Worm (Caenorhabditis elegans): Measurements from ENCODE around the gene K07F5.15.

K07F5.15 gene

DNA sequence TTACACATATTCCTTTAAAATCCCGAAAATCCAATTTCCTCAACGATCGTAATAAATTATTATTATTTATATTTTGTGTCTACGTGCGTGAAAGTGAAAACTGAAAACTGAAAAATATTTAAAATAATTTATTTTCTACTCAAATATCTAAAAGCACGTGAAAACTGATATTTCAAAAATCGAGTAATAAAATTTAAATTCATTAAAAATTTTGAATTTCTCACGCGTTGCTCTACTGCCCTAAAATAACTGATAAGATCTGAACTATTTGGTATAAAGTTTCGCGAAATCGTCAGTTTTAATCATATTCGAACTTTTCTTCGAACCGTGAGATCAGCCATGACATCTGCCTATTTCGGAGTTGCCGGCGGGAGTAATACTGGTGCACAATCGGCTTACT lies 12.6 kb upstream of the K07F5.15 start, which contains the start of gene ssq-1:
TSS of gene ssq-1 (plus strand) at position 301 of the 400 bp plus-strand sequence.
- TF ChIP-seq lsl-1 (GFP tag; optimal IDR thresholded peaks at IDR 0.05) (no peak), F57A8.1 (GFP tag; optimal IDR thresholded peaks at IDR 0.05) (no peak), athp-1 (tag; optimal IDR thresholded peaks at IDR 0.05) (no peak), him-1 (tag; optimal IDR thresholded peaks at IDR 0.05) (no peak), tlf-1 (GFP tag; optimal IDR thresholded peaks at IDR 0.05) (no peak), madf-10 (tag; optimal IDR thresholded peaks at IDR 0.05) (no peak), F10E7.11 (tag; optimal IDR thresholded peaks at IDR 0.05) (no peak), F52B5.7 (tag; optimal IDR thresholded peaks at IDR 0.05) (no peak), unc-130 (GFP tag; optimal IDR thresholded peaks at IDR 0.05) (no peak), let-607 (tag; optimal IDR thresholded peaks at IDR 0.05) (no peak), madf-8 (GFP tag; conservative IDR thresholded peaks at IDR 0.05) (no peak), hrde-1 (tag; optimal IDR thresholded peaks at IDR 0.05; ENCODE audit: borderline replicate concordance) (no peak), tbp1 (GFP tag; optimal IDR thresholded peaks at IDR 0.05) (no peak), B0336.3 (GFP tag; IDR thresholded peaks at IDR 0.05) (no peak), Y53F4B.3 (GFP tag; IDR thresholded peaks at IDR 0.05) (no peak), rec-8 (tag; optimal IDR thresholded peaks at IDR 0.05) (no peak)

ce11 chrIV:9852818-9853466 lies 11.9 kb upstream of the K07F5.15 start:
- 0 out of 2 replicates have a peak, but pooled peaks have one; percentile 5 for TF ChIP-seq mcd-1 (GFP tag; IDR thresholded peaks at IDR 0.05)
- TF ChIP-seq ceh-27 (GFP tag; optimal IDR thresholded peaks at IDR 0.05): no peak
- no peak for TF ChIP-seq Y67H2A.10 (GFP tag; conservative IDR thresholded peaks at IDR 0.05)
- TF ChIP-seq rcor-1 (GFP tag; IDR thresholded peaks at IDR 0.05): no peak
- no peak for TF ChIP-seq F49E8.2 (tag; optimal IDR thresholded peaks at IDR 0.05; ENCODE audit: insufficient read depth)
- TF ChIP-seq D2030.7 (GFP tag; IDR thresholded peaks at IDR 0.05): no peak
- TF ChIP-seq B0019.2 (GFP tag; conservative IDR thresholded peaks at IDR 0.05): no peak
- TF ChIP-seq lin-54 (GFP tag; optimal IDR thresholded peaks at IDR 0.05): no peak
- 0 out of 2 replicates have a peak, but pooled peaks have one; percentile 2 for TF ChIP-seq madf-3 (GFP tag; IDR thresholded peaks at IDR 0.05)
- TF ChIP-seq F52B5.7 (tag; optimal IDR thresholded peaks at IDR 0.05): no peak
- no peak for TF ChIP-seq mes-4 (tag; optimal IDR thresholded peaks at IDR 0.05)
- 0 out of 2 replicates have a peak, but pooled peaks have one; percentile 20 for TF ChIP-seq Y56A3A.18 (GFP tag; IDR thresholded peaks at IDR 0.05)
- no peak for TF ChIP-seq chd-7 (tag; optimal IDR thresholded peaks at IDR 0.05)
- TF ChIP-seq cebp-2 (GFP tag; IDR thresholded peaks at IDR 0.05): no peak
- 0 out of 2 replicates have a peak, but pooled peaks have one; percentile 9 for TF ChIP-seq nhr-120 (GFP tag; IDR thresholded peaks at IDR 0.05)
- TF ChIP-seq ztf-3 (GFP tag; optimal IDR thresholded peaks at IDR 0.05): no peak
- TF ChIP-seq pha-4 (tag; optimal IDR thresholded peaks at IDR 0.05): no peak
- TF ChIP-seq hlh-26 (GFP tag; conservative IDR thresholded peaks at IDR 0.05): 0 out of 2 replicates have a peak, but pooled peaks have one; percentile 24
- peak; percentile 73 for TF ChIP-seq egrh-3 (GFP tag; IDR thresholded peaks at IDR 0.05)
- no peak for TF ChIP-seq somi-1 (GFP tag; optimal IDR thresholded peaks at IDR 0.05)
- TF ChIP-seq ceh-79 (tag; optimal IDR thresholded peaks at IDR 0.05): no peak
- no peak for TF ChIP-seq lin-35 (GFP tag; optimal IDR thresholded peaks at IDR 0.05)
- no peak for TF ChIP-seq unc-130 (GFP tag; optimal IDR thresholded peaks at IDR 0.05)
- no peak for TF ChIP-seq ztf-28 (GFP tag; IDR thresholded peaks at IDR 0.05)
- no peak for TF ChIP-seq F57A8.1 (GFP tag; optimal IDR thresholded peaks at IDR 0.05)
- TF ChIP-seq T07F8.4 (tag; optimal IDR thresholded peaks at IDR 0.05): no peak
- no peak for TF ChIP-seq ztf-18 (tag; optimal IDR thresholded peaks at IDR 0.05)
- peak; percentile 76 for TF ChIP-seq zfh-2 (GFP tag; conservative IDR thresholded peaks at IDR 0.05)
- TF ChIP-seq ztf-26 (tag; optimal IDR thresholded peaks at IDR 0.05): no peak
- no peak for TF ChIP-seq xnd-1 (tag; optimal IDR thresholded peaks at IDR 0.05)
- TF ChIP-seq rpc-1 (optimal IDR thresholded peaks at IDR 0.05): no peak
- no peak for TF ChIP-seq rpc-1 (tag; optimal IDR thresholded peaks at IDR 0.05)
